Worm (Caenorhabditis elegans): Measurements from ENCODE around the gene F01G10.4.

Gene F01G10.4

ce11 chrIV:10243276-10243675 is 10.9 kb upstream of the F01G10.4 start, which contains the start of gene tkt-1 (continued):
- TF ChIP-seq spr-3 (GFP tag; optimal IDR thresholded peaks at IDR 0.05) = no peak
- no peak for TF ChIP-seq nhr-41 (GFP tag; IDR thresholded peaks at IDR 0.05)
- TF ChIP-seq nhr-76 (tag; optimal IDR thresholded peaks at IDR 0.05) = no peak
- TF ChIP-seq nhr-28 (tag; optimal IDR thresholded peaks at IDR 0.05) = peak; percentile 67
- TF ChIP-seq set-16 (GFP tag; IDR thresholded peaks at IDR 0.05) = no peak
- no peak for TF ChIP-seq arid-1 (GFP tag; conservative IDR thresholded peaks at IDR 0.05)
- no peak for TF ChIP-seq snpc-1.2 (GFP tag; IDR thresholded peaks at IDR 0.05)
- TF ChIP-seq nhr-11 (tag; optimal IDR thresholded peaks at IDR 0.05) = no peak
- no peak for TF ChIP-seq fkh-10 (GFP tag; optimal IDR thresholded peaks at IDR 0.05)
- no peak for TF ChIP-seq fos-1 (tag; optimal IDR thresholded peaks at IDR 0.05)
- TF ChIP-seq lin-29 (GFP tag; IDR thresholded peaks at IDR 0.05) = no peak
- no peak for TF ChIP-seq gei-8 (GFP tag; optimal IDR thresholded peaks at IDR 0.05)
- no peak for TF ChIP-seq saeg-2 (GFP tag; IDR thresholded peaks at IDR 0.05)
- TF ChIP-seq nhr-77 (tag; optimal IDR thresholded peaks at IDR 0.05) = peak; percentile 25
- TF ChIP-seq snpc-4 (tag; optimal IDR thresholded peaks at IDR 0.05) = no peak
- TF ChIP-seq madf-5 (GFP tag; IDR thresholded peaks at IDR 0.05) = no peak

ce11 chrIV:10242458-10243123 is 10.2 kb upstream of the F01G10.4 start:
- TF ChIP-seq madf-5 (GFP tag; IDR thresholded peaks at IDR 0.05) (no peak), lin-38 (GFP tag; IDR thresholded peaks at IDR 0.05) (no peak), nhr-28 (tag; optimal IDR thresholded peaks at IDR 0.05) (peak; percentile 53), madf-9 (GFP tag; conservative IDR thresholded peaks at IDR 0.05) (0 out of 2 replicates have a peak, but pooled peaks have one; percentile 21), nhr-6 (tag; optimal IDR thresholded peaks at IDR 0.05) (peak; percentile 6), ceh-82 (tag; optimal IDR thresholded peaks at IDR 0.05) (no peak), lin-39 (tag; optimal IDR thresholded peaks at IDR 0.05) (no peak), ceh-62 (tag; optimal IDR thresholded peaks at IDR 0.05) (no peak), unc-62 (GFP tag; optimal IDR thresholded peaks at IDR 0.05 in 1 of 2) (no peak), unc-62 (tag; optimal IDR thresholded peaks at IDR 0.05) (no peak), Y5F2A.4 (GFP tag; optimal IDR thresholded peaks at IDR 0.05) (no peak), mxl-2 (GFP tag; conservative IDR thresholded peaks at IDR 0.05) (no peak), dpl-1 (GFP tag; optimal IDR thresholded peaks at IDR 0.05) (peak; percentile 71), daf-19 (GFP tag; conservative IDR thresholded peaks at IDR 0.05) (no peak), F26F4.8 (GFP tag; conservative IDR thresholded peaks at IDR 0.05) (no peak), ceh-32 (tag; optimal IDR thresholded peaks at IDR 0.05; ENCODE audit: poor library complexity) (no peak), mes-2 (tag; optimal IDR thresholded peaks at IDR 0.05; ENCODE audit: poor library complexity, severe bottlenecking) (peak; percentile 83), mep-1 (tag; optimal IDR thresholded peaks at IDR 0.05) (no peak), hlh-11 (tag; optimal IDR thresholded peaks at IDR 0.05) (no peak), ztf-11 (tag; optimal IDR thresholded peaks at IDR 0.05) (no peak), hmg-1.1 (GFP tag; IDR thresholded peaks at IDR 0.05) (0 out of 2 replicates have a peak, but pooled peaks have one; percentile 5), rbr-2 (tag; optimal IDR thresholded peaks at IDR 0.05) (no peak), nhr-41 (GFP tag; IDR thresholded peaks at IDR 0.05) (no peak), cey-2 (tag; optimal IDR thresholded peaks at IDR 0.05; ENCODE audit: borderline replicate concordance, insufficient read depth) (no peak), lin-13 (GFP tag; optimal IDR thresholded peaks at IDR 0.05) (no peak), ama-1 (optimal IDR thresholded peaks at IDR 0.05) (no peak), F10B5.3 (tag; optimal IDR thresholded peaks at IDR 0.05) (no peak), nhr-10 (tag; optimal IDR thresholded peaks at IDR 0.05) (no peak), unc-130 (GFP tag; optimal IDR thresholded peaks at IDR 0.05) (peak; percentile 32), nhr-25 (tag; optimal IDR thresholded peaks at IDR 0.05; ENCODE audit: borderline replicate concordance, insufficient read depth) (no peak), ZK337.2 (GFP tag; IDR thresholded peaks at IDR 0.05) (no peak), nhr-76 (tag; optimal IDR thresholded peaks at IDR 0.05) (no peak), zip-11 (GFP tag; IDR thresholded peaks at IDR 0.05) (no peak), daf-12 (tag; optimal IDR thresholded peaks at IDR 0.05) (no peak), lin-1 (GFP tag; IDR thresholded peaks at IDR 0.05) (no peak), attf-4 (tag; optimal IDR thresholded peaks at IDR 0.05) (no peak), nhr-111 (GFP tag; optimal IDR thresholded peaks at IDR 0.05) (no peak), php-3 (GFP tag; IDR thresholded peaks at IDR 0.05) (no peak)

All from whole organism, L4 larva.